Fruit fly (Drosophila melanogaster): ENCODE measurements around the gene CG13305.

Gene CG13305

DNA sequence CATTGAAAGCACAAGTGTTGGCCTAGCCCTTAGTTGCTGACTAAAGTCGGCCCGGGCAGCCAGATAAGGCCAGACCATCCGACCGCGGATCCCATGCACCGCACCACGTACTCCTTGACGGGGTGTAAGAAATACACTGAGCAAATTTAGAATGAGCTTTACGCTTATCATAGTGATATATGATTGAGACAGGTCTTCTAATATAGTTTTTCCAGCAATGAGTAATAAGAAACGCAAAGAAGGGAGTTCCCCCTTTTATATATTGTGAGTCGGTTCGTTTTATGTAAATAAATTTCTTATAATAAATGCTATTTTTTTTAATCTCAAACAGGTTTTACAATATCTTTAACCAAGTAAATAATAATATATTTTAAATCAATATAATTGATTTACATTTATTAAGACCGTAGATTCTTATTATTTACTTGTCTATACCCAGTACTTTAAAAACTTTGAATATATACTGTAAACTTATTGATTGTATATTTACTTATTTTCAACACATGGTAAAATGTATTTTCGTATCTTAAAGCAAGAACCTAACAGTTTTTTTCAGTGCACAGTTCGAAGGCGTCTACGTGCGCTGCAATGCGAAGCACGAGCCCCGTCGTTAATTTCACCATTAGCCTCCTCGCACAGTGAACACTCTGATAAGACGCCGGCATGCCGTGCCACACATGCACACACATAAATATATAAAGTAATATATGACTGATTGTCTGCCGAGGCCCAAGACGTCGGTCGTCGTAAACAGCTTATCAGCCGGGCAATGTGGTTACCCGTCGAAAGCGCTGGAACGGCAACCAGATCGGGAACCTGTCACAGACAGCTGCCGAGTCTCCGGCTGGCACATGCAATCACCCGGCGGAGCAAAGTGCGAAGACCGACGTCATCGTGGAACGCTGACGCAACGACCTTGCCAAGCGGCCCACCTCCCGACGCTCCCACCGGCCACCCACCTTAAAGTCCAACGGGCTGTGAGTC is 45.6 kb upstream of the CG13305 start (continued):
- peak; percentile 44 for TF ChIP-seq Drgx (GFP tag; IDR thresholded peaks at IDR 0.05)
- TF ChIP-seq CG34376 (GFP tag; optimal IDR thresholded peaks at IDR 0.05), result peak; percentile 85

dm6 chr3L:8690630-8691029 is 44.0 kb upstream of the CG13305 start:
- TF ChIP-seq Lhr (GFP tag; optimal IDR thresholded peaks at IDR 0.05) (no peak), NFAT (GFP tag; IDR thresholded peaks at IDR 0.05) (0 out of 2 replicates have a peak, but pooled peaks have one; percentile 16), CG10431 (GFP tag; optimal IDR thresholded peaks at IDR 0.05) (no peak), CG12769 (tag; optimal IDR thresholded peaks at IDR 0.05) (peak; percentile 9), Dref (GFP tag; IDR thresholded peaks at IDR 0.05) (no peak), Med (GFP tag) (peak; percentile 79), mirr (GFP tag; optimal IDR thresholded peaks at IDR 0.05) (no peak), gsb (GFP tag; IDR thresholded peaks at IDR 0.05) (peak; percentile 4; the same call in 1 of the 2 replicates), slou (GFP tag; optimal IDR thresholded peaks at IDR 0.05) (no peak), sob (GFP tag; IDR thresholded peaks at IDR 0.05) (0 out of 2 replicates have a peak, but pooled peaks have one; percentile 15), Pdp1 (GFP tag; optimal IDR thresholded peaks at IDR 0.05) (peak in 1 of 2 experiments; percentile 55), Dp (GFP tag; optimal IDR thresholded peaks at IDR 0.05) (no peak), Dip3 (GFP tag; optimal IDR thresholded peaks at IDR 0.05) (no peak), hth (optimal IDR thresholded peaks at IDR 0.05) (no peak), emc (GFP tag; optimal IDR thresholded peaks at IDR 0.05) (no peak), CG8290 (GFP tag; optimal IDR thresholded peaks at IDR 0.05) (no peak), CG8290 (tag; optimal IDR thresholded peaks at IDR 0.05) (peak in 1 of 2 experiments; percentile 23), CG13296 (GFP tag; optimal IDR thresholded peaks at IDR 0.05) (peak; percentile 32), peb (GFP tag; IDR thresholded peaks at IDR 0.05) (no peak), Dbx (GFP tag; IDR thresholded peaks at IDR 0.05) (0 out of 3 replicates have a peak, but pooled peaks have one; percentile 22), CG9215 (GFP tag; IDR thresholded peaks at IDR 0.05) (no peak), CG14965 (GFP tag; optimal IDR thresholded peaks at IDR 0.05; ENCODE audit: borderline replicate concordance) (no peak)

dm6 chr3L:8689675-8690074 is 43.1 kb upstream of the CG13305 start:
- TF ChIP-seq Oli (tag; optimal IDR thresholded peaks at IDR 0.05), result no peak
- TF ChIP-seq Taf1 (GFP tag; IDR thresholded peaks at IDR 0.05), result no peak
- no peak for TF ChIP-seq nom (GFP tag; optimal IDR thresholded peaks at IDR 0.05)
- TF ChIP-seq CG2202 (tag; optimal IDR thresholded peaks at IDR 0.05), result no peak
- TF ChIP-seq slou (GFP tag; optimal IDR thresholded peaks at IDR 0.05), result peak; percentile 40
- no peak for TF ChIP-seq Doc3 (GFP tag; IDR thresholded peaks at IDR 0.05; ENCODE audit: partially characterized antibody)
- TF ChIP-seq Rfx (GFP tag; IDR thresholded peaks at IDR 0.05), result peak; percentile 66
- 0 out of 4 replicates have a peak, but pooled peaks have one; percentile 38 for TF ChIP-seq chinmo (GFP tag; IDR thresholded peaks at IDR 0.05; ENCODE audit: partially characterized antibody)
- peak; percentile 46 for TF ChIP-seq CG15011 (GFP tag; optimal IDR thresholded peaks at IDR 0.05)
- TF ChIP-seq Dll (GFP tag; IDR thresholded peaks at IDR 0.05; ENCODE audit: partially characterized antibody), result no peak
- TF ChIP-seq Sin3A (optimal IDR thresholded peaks at IDR 0.05), result no peak
- TF ChIP-seq CG1603 (tag; optimal IDR thresholded peaks at IDR 0.05), result peak; percentile 14
- TF ChIP-seq CG10979 (tag; optimal IDR thresholded peaks at IDR 0.05), result no peak
- TF ChIP-seq mirr (GFP tag; optimal IDR thresholded peaks at IDR 0.05), result peak; percentile 77
- TF ChIP-seq chm (GFP tag; IDR thresholded peaks at IDR 0.05), result no peak
- peak; percentile 71; the same call in 1 of the 2 replicates for TF ChIP-seq sob (GFP tag; IDR thresholded peaks at IDR 0.05)
- peak; percentile 63 for TF ChIP-seq Fer3 (tag; optimal IDR thresholded peaks at IDR 0.05)
- TF ChIP-seq sima (GFP tag; optimal IDR thresholded peaks at IDR 0.05), result no peak
- TF ChIP-seq fru (optimal IDR thresholded peaks at IDR 0.05), result no peak
- no peak for TF ChIP-seq CG4707 (GFP tag; optimal IDR thresholded peaks at IDR 0.05)
- TF ChIP-seq CG12299 (tag; optimal IDR thresholded peaks at IDR 0.05), result no peak
- TF ChIP-seq CG15696 (tag; optimal IDR thresholded peaks at IDR 0.05), result peak; percentile 51
- TF ChIP-seq kni (GFP tag; optimal IDR thresholded peaks at IDR 0.05), result no peak
- TF ChIP-seq al (GFP tag; IDR thresholded peaks at IDR 0.05), result no peak
- TF ChIP-seq lab (GFP tag; optimal IDR thresholded peaks at IDR 0.05), result peak; percentile 86
- TF ChIP-seq CG8290 (GFP tag; optimal IDR thresholded peaks at IDR 0.05), result no peak
- TF ChIP-seq CG8290 (tag; optimal IDR thresholded peaks at IDR 0.05), result peak in 1 of 2 experiments; percentile 82
